Worm (Caenorhabditis elegans) whole organism, young adult: Measurements from ENCODE around the gene atp-4.
A peak's percentile ranks its signal among the peaks of the same experiment; 100 is the strongest.

Experiments used
- F10E7.11 ChIP-seq: sonication (generic microtip); optimal IDR thresholded peaks from 2 replicates; lab custom pipeline; 2017; ENCODE audit warnings: mild to moderate bottlenecking, missing genetic modification characterization, moderate library complexity, missing compliant biosample characterization
- Y53G8AR.9 ChIP-seq: fragments of 200-800 bp; sonication (Bioruptor generic); conservative IDR thresholded peaks from 2 replicates; pipeline ENCODE4 v1.3.6; 2022; ENCODE audit warnings: missing genetic modification reagents, missing genetic modification characterization, missing compliant biosample characterization
- Y56A3A.18 ChIP-seq: fragments of 200-800 bp; sonication (Bioruptor generic); IDR thresholded peaks from 2 replicates; pipeline ENCODE4 v1.3.6; 2022; ENCODE audit warnings: missing genetic modification reagents, missing genetic modification characterization, missing compliant biosample characterization
- ama-1 ChIP-seq, 3 experiments: fragments of 150-350 bp in 1 of 3; sonication (generic microtip) in 2 of 3; optimal IDR thresholded peaks; 2 replicates each; lab custom pipeline; 2014 to 2018; ENCODE audit warnings: missing biosample characterization in 2 of 3, missing genetic modification characterization in 2 of 3, missing genetic modification reagents in 2 of 3
- atf-7 ChIP-seq: sonication (generic microtip); optimal IDR thresholded peaks from 2 replicates; lab custom pipeline; 2017; ENCODE audit warnings: mild to moderate bottlenecking, missing genetic modification characterization, missing compliant biosample characterization
- attf-3 ChIP-seq: fragments of 200-800 bp; sonication (Bioruptor generic); conservative IDR thresholded peaks from 2 replicates; pipeline ENCODE4 v1.3.6; 2022; ENCODE audit warnings: missing genetic modification reagents, missing genetic modification characterization, missing compliant biosample characterization
- attf-5 ChIP-seq: fragments of 200-800 bp; sonication (Bioruptor generic); optimal IDR thresholded peaks from 2 replicates; lab custom pipeline; 2018; ENCODE audit warnings: mild to moderate bottlenecking, missing genetic modification characterization, missing compliant biosample characterization
- attf-6 ChIP-seq: fragments of 200-800 bp; sonication (Bioruptor generic); IDR thresholded peaks from 2 replicates; pipeline ENCODE4 v1.3.6; 2022; ENCODE audit warnings: missing genetic modification reagents, missing genetic modification characterization, missing compliant biosample characterization
- ceh-40 ChIP-seq: fragments of 200-800 bp; sonication (Bioruptor generic); IDR thresholded peaks from 2 replicates; pipeline ENCODE4 v1.3.6; 2022; ENCODE audit warnings: missing genetic modification characterization, missing compliant biosample characterization
- ceh-58 ChIP-seq: fragments of 200-800 bp; sonication (Bioruptor generic); IDR thresholded peaks from 2 replicates; pipeline ENCODE4 v1.3.6; 2022; ENCODE audit warnings: missing genetic modification characterization, missing compliant biosample characterization
- ceh-79 ChIP-seq: sonication (generic microtip); optimal IDR thresholded peaks from 2 replicates; lab custom pipeline; 2017; ENCODE audit warnings: mild to moderate bottlenecking, missing genetic modification characterization, missing compliant biosample characterization
- chd-7 ChIP-seq: sonication (generic microtip); optimal IDR thresholded peaks from 2 replicates; lab custom pipeline; 2016; ENCODE audit warnings: mild to moderate bottlenecking, missing genetic modification characterization, moderate library complexity, missing compliant biosample characterization
- die-1 ChIP-seq: sonication (generic microtip); optimal IDR thresholded peaks from 2 replicates; lab custom pipeline; 2016; ENCODE audit warnings: missing genotype, mild to moderate bottlenecking, missing genetic modification characterization, missing compliant biosample characterization
- dox-1 ChIP-seq: fragments of 200-800 bp; sonication (Bioruptor generic); IDR thresholded peaks from 2 replicates; pipeline ENCODE4 v1.3.6; 2022; ENCODE audit warnings: missing genetic modification reagents, missing genetic modification characterization, missing compliant biosample characterization
- efl-1 ChIP-seq: fragments of 150-350 bp; optimal IDR thresholded peaks from 2 replicates; lab custom pipeline; 2014; ENCODE audit warnings: missing biosample characterization, missing genetic modification reagents, missing genetic modification characterization
- egl-44 ChIP-seq: fragments of 200-800 bp; sonication (Bioruptor generic); IDR thresholded peaks from 2 replicates; pipeline ENCODE4 v1.3.6; 2022; ENCODE audit warnings: missing genetic modification reagents, missing genetic modification characterization, missing compliant biosample characterization
- ets-4 ChIP-seq: fragments of 200-800 bp; sonication (Bioruptor generic); optimal IDR thresholded peaks from 2 replicates; lab custom pipeline; 2018; ENCODE audit warnings: mild to moderate bottlenecking, missing genetic modification characterization, missing compliant biosample characterization
- gei-17 ChIP-seq: fragments of 200-800 bp; sonication (Bioruptor generic); optimal IDR thresholded peaks from 2 replicates; lab custom pipeline; 2018; ENCODE audit warnings: mild to moderate bottlenecking, missing genetic modification characterization, missing compliant biosample characterization
- let-607 ChIP-seq, 2 experiments: fragments of 200-800 bp in 1 of 2; sonication (Bioruptor generic) in 1 of 2; sonication (generic microtip) in 1 of 2; optimal IDR thresholded peaks; 2 replicates each; lab custom pipeline; 2016 to 2018; ENCODE audit warnings: mild to moderate bottlenecking in 2 of 2, missing compliant biosample characterization in 2 of 2, missing genetic modification characterization in 2 of 2, moderate library complexity in 2 of 2, missing genotype in 1 of 2
- lin-54 ChIP-seq: fragments of 200-800 bp; sonication (Bioruptor generic); optimal IDR thresholded peaks from 2 replicates; lab custom pipeline; 2018; ENCODE audit warnings: mild to moderate bottlenecking, missing genetic modification characterization, missing compliant biosample characterization
- madf-10 ChIP-seq: sonication (generic microtip); optimal IDR thresholded peaks from 2 replicates; lab custom pipeline; 2016; ENCODE audit warnings: mild to moderate bottlenecking, missing genetic modification characterization, missing compliant biosample characterization
- nfya-1 ChIP-seq: sonication (generic microtip); optimal IDR thresholded peaks from 2 replicates; lab custom pipeline; 2017; ENCODE audit warnings: antibody characterized with exemption, missing compliant biosample characterization, missing genetic modification characterization, borderline replicate concordance; ENCODE audit not compliant: insufficient read depth
- nhr-80 ChIP-seq: sonication (generic microtip); optimal IDR thresholded peaks from 2 replicates; lab custom pipeline; 2016; ENCODE audit warnings: missing genetic modification characterization, missing compliant biosample characterization
- nhr-90 ChIP-seq: sonication (generic microtip); optimal IDR thresholded peaks from 2 replicates; lab custom pipeline; 2016; ENCODE audit warnings: missing genotype, mild to moderate bottlenecking, missing genetic modification characterization, missing compliant biosample characterization
- rec-8 ChIP-seq, 2 experiments: sonication (generic microtip); optimal IDR thresholded peaks; 2 replicates each; lab custom pipeline; 2016; ENCODE audit warnings: mild to moderate bottlenecking in 2 of 2, missing genetic modification characterization in 2 of 2, missing genetic modification reagents in 2 of 2, missing genotype in 2 of 2, missing biosample characterization in 1 of 2, missing compliant biosample characterization in 1 of 2, moderate library complexity in 1 of 2
- sea-2 ChIP-seq: fragments of 200-800 bp; sonication (Bioruptor generic); IDR thresholded peaks from 2 replicates; pipeline ENCODE4 v1.3.6; 2022; ENCODE audit warnings: missing genetic modification characterization, missing compliant biosample characterization
- snpc-1.1 ChIP-seq: sonication (generic microtip); optimal IDR thresholded peaks from 2 replicates; lab custom pipeline; 2017; ENCODE audit warnings: missing genetic modification characterization, mild to moderate bottlenecking, missing compliant biosample characterization, antibody characterized with exemption, moderate library complexity, missing genotype, missing genetic modification reagents; ENCODE audit not compliant: insufficient read depth
- snpc-1.3 ChIP-seq: sonication (generic microtip); optimal IDR thresholded peaks from 2 replicates; lab custom pipeline; 2017; ENCODE audit warnings: missing genetic modification characterization, mild to moderate bottlenecking, missing compliant biosample characterization, antibody characterized with exemption, moderate library complexity, missing genotype, missing genetic modification reagents; ENCODE audit not compliant: insufficient read depth
- snpc-4 ChIP-seq, 5 experiments: fragments of 150-350 bp in 1 of 5; sonication (generic microtip) in 4 of 5; optimal IDR thresholded peaks; 2 replicates each; lab custom pipeline; 2014 to 2018; ENCODE audit warnings: missing genetic modification characterization in 5 of 5, missing biosample characterization in 3 of 5, antibody characterized with exemption in 2 of 5, mild to moderate bottlenecking in 2 of 5, missing compliant biosample characterization in 2 of 5, missing genotype in 2 of 5, moderate library complexity in 2 of 5, missing genetic modification reagents in 1 of 5
- sptf-2 ChIP-seq: fragments of 200-800 bp; sonication (Bioruptor generic); optimal IDR thresholded peaks from 2 replicates; lab custom pipeline; 2018; ENCODE audit warnings: mild to moderate bottlenecking, missing genetic modification characterization, missing compliant biosample characterization
- ztf-22 ChIP-seq: fragments of 200-800 bp; sonication (Bioruptor generic); optimal IDR thresholded peaks from 2 replicates; lab custom pipeline; 2018; ENCODE audit warnings: mild to moderate bottlenecking, missing genetic modification characterization, moderate library complexity, missing compliant biosample characterization
- ztf-25 ChIP-seq: fragments of 200-800 bp; sonication (Bioruptor generic); IDR thresholded peaks from 2 replicates; pipeline ENCODE4 v1.3.6; 2022; ENCODE audit warnings: missing genetic modification reagents, missing genetic modification characterization, missing compliant biosample characterization

The atp-4 gene

ce11 chrV:6424055-6424454 lies 2.9 kb downstream of the atp-4 start, which contains the start of gene urb-1:
Gene urb-1, minus strand, starts transcription at chrV:6424155.
- TF ChIP-seq F10E7.11: no peak
- TF ChIP-seq snpc-1.1 (tag; lab: Kevin White, UChicago): no peak
- TF ChIP-seq ama-1 (optimal IDR thresholded peaks at IDR 0.05; lab: Kevin White, UChicago): no peak
- peak in 1 of 2 experiments; percentile 19 for TF ChIP-seq ama-1 (GFP tag; optimal IDR thresholded peaks at IDR 0.05; lab: Kevin White, UChicago)
- TF ChIP-seq ets-4 (GFP tag; lab: Kevin White, UChicago): no peak
- TF ChIP-seq chd-7: no peak
- TF ChIP-seq rec-8 (tag; optimal IDR thresholded peaks at IDR 0.05; lab: Kevin White, UChicago): no peak
- TF ChIP-seq, all 124 proteins: peak for 1

DNA sequence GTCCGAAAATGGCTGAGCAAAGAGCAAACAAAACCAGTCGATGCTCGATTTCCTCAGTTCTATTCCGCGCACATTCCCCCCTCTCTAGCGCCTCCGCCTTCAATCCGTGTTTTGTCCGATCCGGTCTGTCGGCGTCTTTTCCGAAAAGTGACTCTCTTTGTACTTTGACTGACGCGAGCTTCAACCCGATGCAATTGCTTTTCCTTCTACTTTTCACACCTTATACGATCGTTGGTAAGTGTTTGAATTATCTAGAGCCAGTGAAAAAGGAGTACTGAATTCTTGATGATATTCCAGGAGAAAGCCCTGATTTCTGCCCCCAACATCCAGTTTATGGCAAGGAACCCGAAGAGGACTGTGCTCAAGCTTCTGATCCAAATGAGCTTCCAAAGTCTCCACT lies 11.9 kb downstream of the atp-4 start, which contains the start of gene cht-6:
TSS of gene cht-6 (plus strand) at position 9 of the 400 bp plus-strand sequence.
- TF ChIP-seq rec-8 (tag; optimal IDR thresholded peaks at IDR 0.05; lab: Kevin White, UChicago) (no peak), attf-3 (GFP tag; lab: Robert Waterston, UW) (no peak), attf-5 (GFP tag; lab: Kevin White, UChicago) (no peak), nhr-90 (no peak), snpc-4 (GFP tag; optimal IDR thresholded peaks at IDR 0.05; lab: Kevin White, UChicago) (no peak), snpc-4 (tag; optimal IDR thresholded peaks at IDR 0.05; lab: Kevin White, UChicago) (no peak), ets-4 (GFP tag; lab: Kevin White, UChicago) (no peak), lin-54 (GFP tag; lab: Kevin White, UChicago) (no peak), sptf-2 (GFP tag; lab: Kevin White, UChicago) (no peak), sea-2 (no peak), die-1 (no peak), Y53G8AR.9 (no peak), nfya-1 (tag; lab: Kevin White, UChicago) (no peak), ztf-25 (GFP tag; lab: Robert Waterston, UW) (no peak), atf-7 (tag; lab: Kevin White, UChicago) (no peak), efl-1 (no peak), gei-17 (GFP tag; lab: Kevin White, UChicago) (no peak)

- TF ChIP-seq nhr-80: peak; percentile 53
- no peak for TF ChIP-seq snpc-1.3 (tag; lab: Kevin White, UChicago)
- TF ChIP-seq, all 124 proteins: peak for 1
Observed at ce11 chrV:6414469-6414868, 12.4 kb downstream of the atp-4 start.

- TF ChIP-seq ets-4 (GFP tag; lab: Kevin White, UChicago) (peak; percentile 94), ztf-22 (GFP tag; lab: Kevin White, UChicago) (peak; percentile 51), dox-1 (GFP tag; lab: Robert Waterston, UW) (peak; percentile 51; the same call in 1 of the 2 replicates), ceh-79 (tag; lab: Kevin White, UChicago) (no peak), ceh-58 (no peak), atf-7 (tag; lab: Kevin White, UChicago) (peak; percentile 69), chd-7 (peak; percentile 14), madf-10 (tag; lab: Kevin White, UChicago) (no peak), nhr-80 (peak; percentile 96), attf-6 (GFP tag; lab: Robert Waterston, UW) (no peak), Y56A3A.18 (no peak), ceh-40 (no peak), egl-44 (GFP tag; lab: Robert Waterston, UW) (peak; percentile 46; the same call in 1 of the 2 replicates), let-607 (tag; optimal IDR thresholded peaks at IDR 0.05; lab: Kevin White, UChicago) (peak; percentile 78 to 82)
- TF ChIP-seq, all 124 proteins: peak for 8
Observed at ce11 chrV:6413057-6413456, 13.9 kb downstream of the atp-4 start.
